Fruit fly (Drosophila melanogaster) whole organism, prepupa: ENCODE measurements around the gene IP3K2.

ENCODE experiments used
- Blimp-1 ChIP-seq: fragments of 200-800 bp; sonication (Bioruptor generic); optimal IDR thresholded peaks from 3 replicates; lab custom pipeline; 2017; ENCODE audit warnings: missing biosample characterization, missing genetic modification characterization, mild to moderate bottlenecking, moderate library complexity, missing genetic modification reagents
- CG10631 ChIP-seq: fragments of 200-800 bp; sonication (Bioruptor generic); optimal IDR thresholded peaks from 2 replicates; lab custom pipeline; 2016; ENCODE audit warnings: missing biosample characterization, missing genetic modification characterization
- CG11294 ChIP-seq: fragments of 200-800 bp; sonication (Bioruptor generic); IDR thresholded peaks from 2 replicates; pipeline ENCODE4 v1.3.6; 2022; ENCODE audit warnings: missing biosample characterization, missing genetic modification characterization
- CG11902 ChIP-seq: fragments of 200-800 bp; sonication (Bioruptor generic); optimal IDR thresholded peaks from 3 replicates; lab custom pipeline; 2016; ENCODE audit warnings: missing biosample characterization, missing genetic modification characterization
- CG15336 ChIP-seq: fragments of 200-800 bp; sonication (Bioruptor generic); IDR thresholded peaks from 2 replicates; pipeline ENCODE4 v1.3.6; 2022; ENCODE audit warnings: missing biosample characterization, missing genetic modification characterization
- CG1621 ChIP-seq: fragments of 200-800 bp; sonication (Bioruptor generic); optimal IDR thresholded peaks from 3 replicates; lab custom pipeline; 2018; ENCODE audit warnings: missing biosample characterization, mild to moderate bottlenecking, missing genetic modification characterization
- CG16779 ChIP-seq: fragments of 200-800 bp; sonication (Bioruptor generic); optimal IDR thresholded peaks from 3 replicates; lab custom pipeline; 2017; ENCODE audit warnings: missing biosample characterization, mild to moderate bottlenecking, missing genetic modification characterization
- CG31627 ChIP-seq: fragments of 200-800 bp; sonication (Bioruptor generic); optimal IDR thresholded peaks from 3 replicates; lab custom pipeline; 2016; ENCODE audit warnings: missing biosample characterization, missing genetic modification characterization
- CG32006 ChIP-seq: fragments of 200-800 bp; sonication (Bioruptor generic); optimal IDR thresholded peaks from 3 replicates; lab custom pipeline; 2017; ENCODE audit warnings: missing biosample characterization, mild to moderate bottlenecking, missing genetic modification characterization
- CG34406 ChIP-seq: fragments of 200-800 bp; sonication (Bioruptor generic); optimal IDR thresholded peaks from 3 replicates; lab custom pipeline; 2016; ENCODE audit warnings: missing biosample characterization, missing genetic modification characterization
- CG6163 ChIP-seq: fragments of 200-800 bp; sonication (Bioruptor generic); IDR thresholded peaks from 3 replicates; pipeline ENCODE4 v1.3.6; 2022; ENCODE audit warnings: missing biosample characterization, missing genetic modification characterization
- CG6276 ChIP-seq: fragments of 200-800 bp; sonication (Bioruptor generic); optimal IDR thresholded peaks from 2 replicates; lab custom pipeline; 2017; ENCODE audit warnings: missing biosample characterization, mild to moderate bottlenecking, missing genetic modification characterization
- CG6792 ChIP-seq: fragments of 200-800 bp; sonication (Bioruptor generic); optimal IDR thresholded peaks from 3 replicates; lab custom pipeline; 2016; ENCODE audit warnings: missing biosample characterization, missing genetic modification characterization
- CG6854 ChIP-seq: fragments of 200-800 bp; sonication (Bioruptor generic); optimal IDR thresholded peaks from 2 replicates; lab custom pipeline; 2017; ENCODE audit warnings: missing biosample characterization, mild to moderate bottlenecking, missing genetic modification characterization
- CG7368 ChIP-seq: fragments of 200-800 bp; sonication (Bioruptor generic); optimal IDR thresholded peaks from 3 replicates; lab custom pipeline; 2016; ENCODE audit warnings: missing biosample characterization, missing genetic modification characterization
- CG8119 ChIP-seq: fragments of 200-800 bp; sonication (Bioruptor generic); IDR thresholded peaks from 3 replicates; pipeline ENCODE4 v1.3.6; 2022; ENCODE audit warnings: missing biosample characterization, missing genetic modification characterization
- CG8319 ChIP-seq: fragments of 200-800 bp; sonication (Bioruptor generic); optimal IDR thresholded peaks from 3 replicates; lab custom pipeline; 2016; ENCODE audit warnings: missing biosample characterization, missing genetic modification characterization
- CG9139 ChIP-seq: fragments of 200-800 bp; sonication (Bioruptor generic); optimal IDR thresholded peaks from 3 replicates; lab custom pipeline; 2017; ENCODE audit warnings: missing biosample characterization, mild to moderate bottlenecking, missing genetic modification characterization
- Eip75B ChIP-seq: fragments of 200-800 bp; sonication (Bioruptor generic); optimal IDR thresholded peaks from 3 replicates; lab custom pipeline; 2016; ENCODE audit warnings: missing biosample characterization, missing genetic modification characterization
- Eip78C ChIP-seq: fragments of 200-800 bp; sonication (Bioruptor generic); peaks from one replicate; lab custom pipeline; 2016; ENCODE audit warnings: missing biosample characterization, missing genetic modification characterization
- Eip93F ChIP-seq: fragments of 200-800 bp; sonication (Bioruptor generic); optimal IDR thresholded peaks from 2 replicates; lab custom pipeline; 2016; ENCODE audit warnings: missing biosample characterization, mild to moderate bottlenecking, missing genetic modification characterization
- Ets21C ChIP-seq: fragments of 200-800 bp; sonication (Bioruptor generic); optimal IDR thresholded peaks from 3 replicates; lab custom pipeline; 2016; ENCODE audit warnings: missing biosample characterization, missing genetic modification characterization
- Ets96B ChIP-seq: fragments of 200-800 bp; optimal IDR thresholded peaks from 2 replicates; lab custom pipeline; 2019; ENCODE audit warnings: missing biosample characterization, mild to moderate bottlenecking, missing genetic modification characterization, moderate library complexity
- Gug ChIP-seq: fragments of 200-800 bp; sonication (Bioruptor generic); IDR thresholded peaks from 2 replicates; pipeline ENCODE4 v1.3.6; 2022; ENCODE audit warnings: missing biosample characterization, missing genetic modification characterization
- Hr38 ChIP-seq: sonication (Bioruptor generic); optimal IDR thresholded peaks from 2 replicates; lab custom pipeline; 2016; ENCODE audit warnings: missing biosample characterization, missing genetic modification characterization
- Hr39 ChIP-seq: fragments of 200-800 bp; sonication (Bioruptor generic); optimal IDR thresholded peaks from 2 replicates; lab custom pipeline; 2016; ENCODE audit warnings: missing biosample characterization, missing genetic modification characterization
- Hr4 ChIP-seq: fragments of 200-800 bp; sonication (Bioruptor generic); optimal IDR thresholded peaks from 3 replicates; lab custom pipeline; 2016; ENCODE audit warnings: missing biosample characterization, missing genetic modification characterization
- Met ChIP-seq: fragments of 200-800 bp; sonication (Bioruptor generic); optimal IDR thresholded peaks from 3 replicates; lab custom pipeline; 2016; ENCODE audit warnings: missing biosample characterization, missing genetic modification characterization
- Smox ChIP-seq: fragments of 200-800 bp; sonication (Bioruptor generic); optimal IDR thresholded peaks from 3 replicates; lab custom pipeline; 2016; ENCODE audit warnings: missing biosample characterization, missing genetic modification characterization
- Sox102F ChIP-seq: fragments of 200-800 bp; sonication (Bioruptor generic); optimal IDR thresholded peaks from 2 replicates; lab custom pipeline; 2016; ENCODE audit warnings: missing biosample characterization, mild to moderate bottlenecking, missing genetic modification characterization
- Sox14 ChIP-seq: fragments of 200-800 bp; sonication (Bioruptor generic); optimal IDR thresholded peaks from 3 replicates; lab custom pipeline; 2016; ENCODE audit warnings: missing biosample characterization, missing genetic modification characterization
- Sox15 ChIP-seq: fragments of 200-800 bp; sonication (Bioruptor generic); optimal IDR thresholded peaks from 3 replicates; lab custom pipeline; 2016; ENCODE audit warnings: missing biosample characterization, missing genetic modification characterization
- acj6 ChIP-seq: fragments of 200-800 bp; sonication (Bioruptor generic); optimal IDR thresholded peaks from 3 replicates; lab custom pipeline; 2016; ENCODE audit warnings: missing biosample characterization, missing genetic modification characterization
- cyc ChIP-seq: fragments of 200-800 bp; sonication (Bioruptor generic); optimal IDR thresholded peaks from 3 replicates; lab custom pipeline; 2016; ENCODE audit warnings: missing biosample characterization, missing genetic modification characterization
- dac ChIP-seq: fragments of 200-800 bp; sonication (Bioruptor generic); optimal IDR thresholded peaks from 2 replicates; lab custom pipeline; 2017; ENCODE audit warnings: missing biosample characterization, mild to moderate bottlenecking, missing genetic modification characterization
- dsx ChIP-seq: fragments of 200-800 bp; optimal IDR thresholded peaks from 3 replicates; lab custom pipeline; 2019; ENCODE audit warnings: missing biosample characterization, mild to moderate bottlenecking, missing genetic modification characterization, moderate library complexity; ENCODE audit not compliant: poor library complexity, severe bottlenecking
- eg ChIP-seq: fragments of 200-800 bp; sonication (Bioruptor generic); IDR thresholded peaks from 3 replicates; pipeline ENCODE4 v1.3.6; 2022; ENCODE audit warnings: missing biosample characterization, missing genetic modification characterization
- fd59A ChIP-seq: fragments of 200-800 bp; sonication (Bioruptor generic); optimal IDR thresholded peaks from 2 replicates; lab custom pipeline; 2017; ENCODE audit warnings: missing biosample characterization, mild to moderate bottlenecking, missing genetic modification characterization, missing genetic modification reagents
- fd85E ChIP-seq: fragments of 200-800 bp; sonication (Bioruptor generic); optimal IDR thresholded peaks from 3 replicates; lab custom pipeline; 2016; ENCODE audit warnings: missing biosample characterization, missing genetic modification characterization
- fkh ChIP-seq: fragments of 200-800 bp; sonication (Bioruptor generic); optimal IDR thresholded peaks from 3 replicates; lab custom pipeline; 2017; ENCODE audit warnings: missing biosample characterization, mild to moderate bottlenecking, missing genetic modification characterization, moderate library complexity
- lz ChIP-seq: fragments of 200-800 bp; sonication (Bioruptor generic); optimal IDR thresholded peaks from 3 replicates; lab custom pipeline; 2016; ENCODE audit warnings: missing biosample characterization, missing genetic modification characterization
- pdm3 ChIP-seq: fragments of 200-800 bp; sonication (Bioruptor generic); optimal IDR thresholded peaks from 3 replicates; lab custom pipeline; 2016; ENCODE audit warnings: missing biosample characterization, missing genetic modification characterization
- salr ChIP-seq, 2 experiments: fragments of 200-800 bp; sonication (Bioruptor generic); optimal IDR thresholded peaks; 3 replicates each; lab custom pipeline; 2016 to 2018; ENCODE audit warnings: missing biosample characterization in 2 of 2, missing genetic modification characterization in 2 of 2, mild to moderate bottlenecking in 1 of 2
- ss ChIP-seq, 2 experiments: fragments of 200-800 bp; sonication (Bioruptor generic); optimal IDR thresholded peaks; 2 replicates in 1 of 2; 3 replicates in 1 of 2; lab custom pipeline; 2017 to 2018; ENCODE audit warnings: mild to moderate bottlenecking in 2 of 2, missing biosample characterization in 2 of 2, missing genetic modification characterization in 2 of 2, moderate library complexity in 1 of 2
- svp ChIP-seq: fragments of 200-800 bp; sonication (Bioruptor generic); peaks from one replicate; lab custom pipeline; 2016; ENCODE audit warnings: missing biosample characterization, missing genetic modification characterization
- topi ChIP-seq: fragments of 200-800 bp; sonication (Bioruptor generic); optimal IDR thresholded peaks from 3 replicates; lab custom pipeline; 2016; ENCODE audit warnings: missing biosample characterization, missing genetic modification characterization

The IP3K2 gene

dm6 chrX:13312200-13312599, 8.8 kb downstream of the IP3K2 start (continued):
- TF ChIP-seq dac (GFP tag; lab: Kevin White, UChicago) (no peak), CG8119 (peak; percentile 74), Ets96B (tag; lab: Kevin White, UChicago) (peak; percentile 55), CG15336 (peak; percentile 72), topi (GFP tag; lab: Kevin White, UChicago) (peak; percentile 77), CG32006 (GFP tag; lab: Kevin White, UChicago) (peak; percentile 70), CG11294 (GFP tag; lab: Robert Waterston, UW) (no peak), Sox14 (peak; percentile 60), Hr39 (GFP tag; lab: Kevin White, UChicago) (peak; percentile 74), CG6276 (GFP tag; lab: Kevin White, UChicago) (peak; percentile 46), salr (GFP tag; optimal IDR thresholded peaks at IDR 0.05; lab: Kevin White, UChicago) (peak in 1 of 2 experiments; percentile 51), Sox102F (GFP tag; lab: Kevin White, UChicago) (peak; percentile 73), CG8319 (peak; percentile 20), CG34406 (GFP tag; lab: Kevin White, UChicago) (peak; percentile 49), Sox15 (GFP tag; lab: Kevin White, UChicago) (no peak), Eip78C (GFP tag; lab: Kevin White, UChicago) (peak; percentile 85), ss (GFP tag; optimal IDR thresholded peaks at IDR 0.05; lab: Kevin White, UChicago) (peak; percentile 64 to 65), CG16779 (tag; lab: Kevin White, UChicago) (peak; percentile 16), Gug (GFP tag; lab: Robert Waterston, UW) (no peak; the same call in 1 of the 2 replicates), CG9139 (GFP tag; lab: Kevin White, UChicago) (peak; percentile 45), acj6 (GFP tag; lab: Kevin White, UChicago) (peak; percentile 54), CG31627 (peak; percentile 68), eg (GFP tag; lab: Robert Waterston, UW) (peak; percentile 54)

- no peak for TF ChIP-seq CG6854 (GFP tag; lab: Kevin White, UChicago)
- no peak for TF ChIP-seq eg (GFP tag; lab: Robert Waterston, UW)
- no peak for TF ChIP-seq fkh (GFP tag; lab: Kevin White, UChicago)
- no peak for TF ChIP-seq Eip75B (GFP tag; lab: Kevin White, UChicago)
- TF ChIP-seq Ets96B (tag; lab: Kevin White, UChicago): no peak
- TF ChIP-seq Hr4 (GFP tag; lab: Kevin White, UChicago): no peak
- TF ChIP-seq CG7368 (GFP tag; lab: Kevin White, UChicago): no peak
- TF ChIP-seq Smox (GFP tag; lab: Kevin White, UChicago): no peak
- TF ChIP-seq pdm3 (GFP tag; lab: Kevin White, UChicago): no peak
- no peak for TF ChIP-seq Ets21C (GFP tag; lab: Kevin White, UChicago)
- TF ChIP-seq dsx (GFP tag; lab: Kevin White, UChicago): no peak
- no peak for TF ChIP-seq CG32006 (GFP tag; lab: Kevin White, UChicago)
- TF ChIP-seq acj6 (GFP tag; lab: Kevin White, UChicago): no peak
- TF ChIP-seq salr (GFP tag; optimal IDR thresholded peaks at IDR 0.05; lab: Kevin White, UChicago): no peak
- no peak for TF ChIP-seq Sox14
Measured at dm6 chrX:13313133-13313532, 9.7 kb downstream of the IP3K2 start.

- TF ChIP-seq CG6854 (GFP tag; lab: Kevin White, UChicago) (no peak), CG6276 (GFP tag; lab: Kevin White, UChicago) (peak; percentile 33), CG10631 (GFP tag; lab: Kevin White, UChicago) (peak; percentile 51), Met (GFP tag; lab: Kevin White, UChicago) (peak; percentile 9), Eip78C (GFP tag; lab: Kevin White, UChicago) (peak; percentile 86), svp (GFP tag; lab: Kevin White, UChicago) (peak; percentile 76), eg (GFP tag; lab: Robert Waterston, UW) (no peak), CG8319 (no peak), Blimp-1 (GFP tag; lab: Kevin White, UChicago) (no peak), Gug (GFP tag; lab: Robert Waterston, UW) (no peak), dac (GFP tag; lab: Kevin White, UChicago) (no peak), CG6792 (GFP tag; lab: Kevin White, UChicago) (peak; percentile 39), lz (GFP tag; lab: Kevin White, UChicago) (peak; percentile 11), CG1621 (tag; lab: Kevin White, UChicago) (no peak), CG6163 (GFP tag; lab: Robert Waterston, UW) (0 out of 3 replicates have a peak, but pooled peaks have one; percentile 18), CG11902 (GFP tag; lab: Kevin White, UChicago) (no peak), CG7368 (GFP tag; lab: Kevin White, UChicago) (no peak), Hr38 (GFP tag; lab: Kevin White, UChicago) (no peak), Hr39 (GFP tag; lab: Kevin White, UChicago) (peak; percentile 11), CG11294 (GFP tag; lab: Robert Waterston, UW) (no peak), fd59A (GFP tag; lab: Kevin White, UChicago) (peak; percentile 18), Eip93F (GFP tag; lab: Kevin White, UChicago) (no peak), acj6 (GFP tag; lab: Kevin White, UChicago) (peak; percentile 42), cyc (GFP tag; lab: Kevin White, UChicago) (no peak), fd85E (GFP tag; lab: Kevin White, UChicago) (no peak), Sox102F (GFP tag; lab: Kevin White, UChicago) (no peak), topi (GFP tag; lab: Kevin White, UChicago) (peak; percentile 26), dsx (GFP tag; lab: Kevin White, UChicago) (no peak)
Measured at dm6 chrX:13314323-13314722, 10.9 kb downstream of the IP3K2 start.
